Worm (Caenorhabditis elegans): ENCODE results near the gene T02H6.3.

T02H6.3 gene

DNA sequence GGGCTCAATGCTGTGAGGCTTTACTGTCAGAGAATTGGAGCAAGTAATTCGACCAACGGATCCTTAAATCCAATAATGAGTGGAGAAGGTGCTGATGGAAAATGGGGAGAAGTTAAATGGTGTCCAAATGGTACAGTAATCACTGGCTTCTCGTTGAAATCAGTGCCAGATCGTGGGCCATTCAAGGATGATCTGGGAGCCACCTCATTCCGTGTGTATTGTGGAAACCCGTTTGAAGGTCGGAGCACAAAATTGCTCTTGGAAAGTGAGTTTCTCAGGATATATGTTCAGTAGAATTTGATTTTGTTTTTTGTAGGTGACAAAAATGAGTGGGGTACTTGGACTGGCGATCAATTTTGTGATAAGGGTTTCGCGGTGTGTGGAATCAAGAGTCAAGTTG is 15.8 kb upstream of the T02H6.3 start:
- TF ChIP-seq mdl-1 (tag; optimal IDR thresholded peaks at IDR 0.05): no peak
- TF ChIP-seq fos-1 (tag; optimal IDR thresholded peaks at IDR 0.05): no peak
- TF ChIP-seq C34F6.9 (tag; optimal IDR thresholded peaks at IDR 0.05): no peak
- TF ChIP-seq lsy-2 (tag; optimal IDR thresholded peaks at IDR 0.05): no peak
- TF ChIP-seq unc-39 (tag; optimal IDR thresholded peaks at IDR 0.05): no peak
- TF ChIP-seq nhr-21 (tag; optimal IDR thresholded peaks at IDR 0.05): no peak
- TF ChIP-seq mbf-1 (tag; optimal IDR thresholded peaks at IDR 0.05): no peak
- no peak for TF ChIP-seq Y55F3AM.14 (GFP tag; optimal IDR thresholded peaks at IDR 0.05)
- TF ChIP-seq unc-55 (GFP tag; optimal IDR thresholded peaks at IDR 0.05): no peak
- no peak for TF ChIP-seq sem-4 (tag; optimal IDR thresholded peaks at IDR 0.05)
- no peak for TF ChIP-seq nhr-11 (tag; optimal IDR thresholded peaks at IDR 0.05)
- TF ChIP-seq F13H6.1 (tag; optimal IDR thresholded peaks at IDR 0.05): no peak

DNA sequence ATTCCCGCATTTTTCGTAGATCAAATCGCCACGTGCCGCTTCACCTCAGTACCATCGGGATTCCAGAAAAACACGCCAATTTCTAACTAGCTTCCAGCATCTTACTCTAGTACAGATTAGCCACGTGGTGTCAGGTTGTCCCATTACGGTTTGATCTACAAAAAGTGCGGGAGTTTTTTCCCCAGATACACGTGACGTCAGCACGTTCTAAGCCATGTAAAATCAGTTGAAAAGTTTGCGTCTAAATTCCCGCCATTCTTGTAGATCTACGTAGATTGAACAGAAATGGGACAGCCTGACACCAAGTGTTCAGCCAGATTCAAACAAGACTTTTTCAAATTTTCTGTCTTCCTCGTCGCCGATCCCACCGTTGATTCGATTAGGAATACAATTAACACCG is 13.1 kb upstream of the T02H6.3 start, which contains the start of gene T02H6.9:
Gene T02H6.9 (plus strand): TSS at position 301 of the 400 bp plus-strand sequence.
- TF ChIP-seq gmeb-1 (tag; optimal IDR thresholded peaks at IDR 0.05) (no peak), ztf-1 (GFP tag; conservative IDR thresholded peaks at IDR 0.05) (no peak), lin-13 (GFP tag; optimal IDR thresholded peaks at IDR 0.05) (no peak), skn-1 (tag; optimal IDR thresholded peaks at IDR 0.05) (no peak), mab-5 (tag; optimal IDR thresholded peaks at IDR 0.05) (no peak), aly-2 (tag; optimal IDR thresholded peaks at IDR 0.05) (no peak), nhr-77 (tag; optimal IDR thresholded peaks at IDR 0.05) (no peak), nhr-10 (tag; optimal IDR thresholded peaks at IDR 0.05) (no peak), peb-1 (tag; optimal IDR thresholded peaks at IDR 0.05) (no peak), lin-11 (tag; optimal IDR thresholded peaks at IDR 0.05) (no peak), mdl-1 (tag; optimal IDR thresholded peaks at IDR 0.05) (no peak), zag-1 (tag; optimal IDR thresholded peaks at IDR 0.05) (no peak), alr-1 (tag; optimal IDR thresholded peaks at IDR 0.05) (no peak), lin-39 (tag; optimal IDR thresholded peaks at IDR 0.05) (no peak), elt-1 (tag; optimal IDR thresholded peaks at IDR 0.05) (no peak), nhr-12 (tag; optimal IDR thresholded peaks at IDR 0.05) (no peak), F13H6.1 (tag; optimal IDR thresholded peaks at IDR 0.05) (no peak), ceh-82 (tag; optimal IDR thresholded peaks at IDR 0.05) (no peak), sma-9 (GFP tag; optimal IDR thresholded peaks at IDR 0.05) (no peak), sma-9 (tag; optimal IDR thresholded peaks at IDR 0.05) (no peak)

DNA sequence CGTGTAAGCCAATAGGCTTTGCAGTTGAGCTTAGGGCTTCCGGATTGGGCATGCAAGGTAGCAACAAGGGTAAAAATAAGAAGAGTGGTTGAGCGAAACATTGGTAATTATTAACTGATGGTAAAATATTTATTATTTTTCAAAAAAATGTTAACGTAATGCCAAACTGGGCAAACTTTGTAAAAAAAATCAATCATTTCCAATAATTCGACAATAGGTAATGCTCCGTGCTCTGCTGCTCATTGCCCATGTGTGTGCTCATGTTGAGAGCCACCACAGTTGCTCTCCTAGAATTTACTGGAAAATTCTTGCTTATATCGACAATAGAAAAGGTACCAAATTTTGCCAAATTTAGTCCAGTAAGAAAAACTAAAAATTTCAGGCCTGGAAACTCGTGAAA is 11.0 kb upstream of the T02H6.3 start, which contains the start of the genes T02H6.10 and T02H6.8:
Gene T02H6.10 (minus strand): TSS at position 101 of the 400 bp plus-strand sequence.
Gene T02H6.8 (plus strand): TSS at position 221 of the 400 bp plus-strand sequence.
- no peak for TF ChIP-seq mbf-1 (tag; optimal IDR thresholded peaks at IDR 0.05)
- no peak for TF ChIP-seq nhr-23 (tag; optimal IDR thresholded peaks at IDR 0.05)
- TF ChIP-seq R02D3.7 (tag; optimal IDR thresholded peaks at IDR 0.05): no peak
- TF ChIP-seq ZK546.5 (tag; optimal IDR thresholded peaks at IDR 0.05): no peak
- TF ChIP-seq unc-62 (GFP tag; optimal IDR thresholded peaks at IDR 0.05): no peak
- no peak for TF ChIP-seq C34F6.9 (tag; optimal IDR thresholded peaks at IDR 0.05)
- no peak for TF ChIP-seq lin-11 (tag; optimal IDR thresholded peaks at IDR 0.05)
- TF ChIP-seq nhr-11 (tag; optimal IDR thresholded peaks at IDR 0.05): no peak
- no peak for TF ChIP-seq ztf-1 (GFP tag; conservative IDR thresholded peaks at IDR 0.05)
- TF ChIP-seq crh-2 (tag; optimal IDR thresholded peaks at IDR 0.05): no peak
- TF ChIP-seq blmp-1 (tag; optimal IDR thresholded peaks at IDR 0.05; ENCODE audit: insufficient read depth): no peak
- no peak for TF ChIP-seq alr-1 (tag; optimal IDR thresholded peaks at IDR 0.05)
- no peak for TF ChIP-seq nhr-12 (tag; optimal IDR thresholded peaks at IDR 0.05)
- no peak for TF ChIP-seq peb-1 (tag; optimal IDR thresholded peaks at IDR 0.05)
- TF ChIP-seq ceh-16 (tag; optimal IDR thresholded peaks at IDR 0.05): no peak
- no peak for TF ChIP-seq elt-1 (tag; optimal IDR thresholded peaks at IDR 0.05)

DNA sequence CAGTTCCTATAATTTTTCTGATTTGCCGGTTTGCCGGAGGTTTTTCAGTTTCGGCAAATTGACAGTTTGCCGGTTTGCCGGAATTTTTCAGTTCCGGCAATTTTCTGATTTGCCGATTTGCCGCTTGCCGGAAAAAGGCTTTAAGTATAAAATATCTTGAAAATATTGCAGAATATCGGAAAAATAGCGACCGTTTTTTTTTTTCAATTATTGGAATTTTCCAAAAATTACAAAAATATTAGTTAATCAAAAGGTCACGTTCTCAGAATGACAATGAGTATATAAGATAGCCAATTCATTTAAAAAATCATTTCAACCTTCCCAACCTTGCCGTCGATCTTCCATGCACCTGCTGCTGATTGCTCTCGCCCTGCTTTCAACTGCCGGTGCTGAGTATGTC is 9.3 kb upstream of the T02H6.3 start, which contains the start of gene T02H6.7:
Gene T02H6.7 (plus strand): TSS at position 301 of the 400 bp plus-strand sequence.
- no peak for TF ChIP-seq fos-1 (tag; optimal IDR thresholded peaks at IDR 0.05)

DNA sequence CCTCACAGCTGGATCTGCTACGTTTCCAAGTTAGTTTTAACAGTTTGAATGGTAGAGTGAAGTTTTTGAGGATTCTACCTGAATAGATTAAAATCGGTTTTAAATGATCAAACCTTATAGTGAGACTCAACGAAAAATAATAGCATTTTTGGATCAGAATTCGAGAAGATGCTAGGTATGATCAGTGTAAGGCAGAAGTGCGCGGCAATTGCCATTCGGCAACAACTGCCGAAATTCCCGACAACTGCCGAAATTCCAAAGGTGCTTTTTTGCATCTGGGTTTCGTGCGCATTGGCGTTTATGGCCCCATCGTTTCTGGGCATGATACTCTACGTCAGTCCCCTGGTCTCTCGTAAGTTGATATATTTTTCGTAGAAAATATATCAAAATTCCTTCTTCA is 8.2 kb upstream of the T02H6.3 start, which contains the start of gene T02H6.6:
Gene T02H6.6 (plus strand): TSS at position 301 of the 400 bp plus-strand sequence.
- no peak for TF ChIP-seq R02D3.7 (tag; optimal IDR thresholded peaks at IDR 0.05)
